Worm (Caenorhabditis elegans): ENCODE measurements around the gene Y49A3A.3.

Y49A3A.3 gene

ce11 chrV:14327776-14328175, 26.4 kb upstream of the Y49A3A.3 start, which contains the start of gene F47B8.5:
Gene F47B8.5 (minus strand): TSS chrV:14327876.
- TF ChIP-seq nhr-27 (tag; optimal IDR thresholded peaks at IDR 0.05) (no peak), Y56A3A.18 (GFP tag; IDR thresholded peaks at IDR 0.05) (no peak), madf-6 (GFP tag; IDR thresholded peaks at IDR 0.05) (no peak), F52B5.7 (tag; optimal IDR thresholded peaks at IDR 0.05) (no peak)

DNA sequence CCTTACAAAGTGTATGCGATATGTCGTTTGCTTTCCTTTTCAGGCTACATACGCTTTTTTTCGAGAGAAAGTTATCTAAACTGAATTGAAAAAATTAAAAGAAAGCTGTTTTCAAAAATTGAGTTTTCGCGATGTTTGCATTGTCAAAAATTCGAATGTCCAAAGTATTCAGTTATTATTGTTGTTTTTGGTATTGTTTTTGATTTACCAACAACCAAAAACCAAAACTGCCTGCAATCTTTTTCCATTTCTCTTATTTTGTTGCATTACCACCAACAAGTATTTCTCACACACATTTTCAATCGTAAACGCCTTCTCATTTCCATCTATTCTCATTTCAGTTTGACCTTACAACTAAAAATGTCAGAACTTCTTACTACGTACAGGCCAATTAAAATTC, 25.4 kb upstream of the Y49A3A.3 start, which contains the start of gene pepm-1:
Gene pepm-1, plus strand, starts transcription at position 301 of the 400 bp plus-strand sequence.
- TF ChIP-seq ztf-25 (GFP tag; IDR thresholded peaks at IDR 0.05): no peak

DNA sequence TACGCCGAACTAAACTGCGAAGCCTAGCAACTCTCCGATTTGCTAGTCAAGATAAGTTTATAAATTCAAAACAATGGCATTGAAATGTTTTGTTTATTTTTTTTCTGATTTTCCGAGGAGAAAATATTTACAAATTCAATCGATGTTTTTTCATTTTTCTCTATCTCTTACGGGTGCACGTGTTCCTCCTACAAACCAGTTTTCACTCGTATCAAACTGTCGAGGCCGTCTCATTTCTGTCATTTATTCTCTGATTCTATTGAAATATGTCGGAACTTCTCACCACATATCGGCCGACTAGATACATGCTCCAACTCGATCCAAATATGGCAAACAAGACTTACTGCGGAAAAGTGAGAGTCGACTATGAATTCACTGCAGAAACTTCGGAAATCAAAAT, 22.7 kb upstream of the Y49A3A.3 start, which contains the start of gene F47B8.8:
Gene F47B8.8, plus strand, starts transcription at position 257 of the 400 bp plus-strand sequence.
- TF ChIP-seq nhr-120 (GFP tag; IDR thresholded peaks at IDR 0.05) (no peak), repo-1 (tag; optimal IDR thresholded peaks at IDR 0.05) (no peak), F57A8.1 (GFP tag; optimal IDR thresholded peaks at IDR 0.05) (no peak), chd-7 (tag; optimal IDR thresholded peaks at IDR 0.05) (no peak), nhr-27 (tag; optimal IDR thresholded peaks at IDR 0.05) (no peak), B0019.2 (GFP tag; conservative IDR thresholded peaks at IDR 0.05) (no peak), snpc-1.1 (tag; optimal IDR thresholded peaks at IDR 0.05; ENCODE audit: insufficient read depth) (no peak), F57C9.4 (tag; optimal IDR thresholded peaks at IDR 0.05) (no peak), ceh-58 (GFP tag; IDR thresholded peaks at IDR 0.05) (no peak), let-607 (tag; optimal IDR thresholded peaks at IDR 0.05) (no peak), pbrm-1 (GFP tag; IDR thresholded peaks at IDR 0.05) (no peak)

ce11 chrV:14333116-14333515, 21.1 kb upstream of the Y49A3A.3 start, which contains the start of gene srm-4:
Gene srm-4 (plus strand): TSS chrV:14333416.
- TF ChIP-seq F49E8.2 (tag; optimal IDR thresholded peaks at IDR 0.05; ENCODE audit: insufficient read depth): no peak
- no peak for TF ChIP-seq lag-1 (GFP tag; IDR thresholded peaks at IDR 0.05)
- no peak for TF ChIP-seq egrh-3 (GFP tag; IDR thresholded peaks at IDR 0.05)

ce11 chrV:14334901-14335300, 19.3 kb upstream of the Y49A3A.3 start, which contains the start of gene srm-5:
Gene srm-5 (plus strand): TSS chrV:14335201.
- no peak for TF ChIP-seq hmg-20 (GFP tag; IDR thresholded peaks at IDR 0.05)
- no peak for TF ChIP-seq nhr-90 (tag; optimal IDR thresholded peaks at IDR 0.05)
- no peak for TF ChIP-seq K12H6.12 (tag; optimal IDR thresholded peaks at IDR 0.05)
- TF ChIP-seq madf-8 (GFP tag; conservative IDR thresholded peaks at IDR 0.05): no peak
- no peak for TF ChIP-seq C17E4.6 (GFP tag; IDR thresholded peaks at IDR 0.05)
- no peak for TF ChIP-seq lin-26 (GFP tag; IDR thresholded peaks at IDR 0.05)
- TF ChIP-seq egl-44 (GFP tag; IDR thresholded peaks at IDR 0.05): no peak
- TF ChIP-seq lag-1 (GFP tag; IDR thresholded peaks at IDR 0.05): no peak
- no peak for TF ChIP-seq K11D2.4 (GFP tag; IDR thresholded peaks at IDR 0.05)
- TF ChIP-seq C06A6.2 (GFP tag; conservative IDR thresholded peaks at IDR 0.05): no peak
- no peak for TF ChIP-seq B0019.2 (GFP tag; conservative IDR thresholded peaks at IDR 0.05)
- TF ChIP-seq hlh-12 (tag; optimal IDR thresholded peaks at IDR 0.05): no peak
- TF ChIP-seq ceh-58 (GFP tag; IDR thresholded peaks at IDR 0.05): no peak
- TF ChIP-seq D2030.7 (GFP tag; IDR thresholded peaks at IDR 0.05): no peak
- no peak for TF ChIP-seq dpff-1 (tag; optimal IDR thresholded peaks at IDR 0.05)
- TF ChIP-seq fkh-3 (tag; optimal IDR thresholded peaks at IDR 0.05): no peak
- no peak for TF ChIP-seq somi-1 (GFP tag; optimal IDR thresholded peaks at IDR 0.05)
- TF ChIP-seq attf-6 (GFP tag; IDR thresholded peaks at IDR 0.05): no peak
- no peak for TF ChIP-seq rec-8 (tag; optimal IDR thresholded peaks at IDR 0.05)
- TF ChIP-seq T07F8.4 (tag; optimal IDR thresholded peaks at IDR 0.05): no peak

Data from whole organism, young adult.